Fruit fly (Drosophila melanogaster) whole organism, embryonic: Measurements from ENCODE around the gene CG13679.

Experiments
- Abd-B ChIP-seq: fragments of 200-800 bp; sonication (Bioruptor generic); optimal IDR thresholded peaks from 2 replicates; lab custom pipeline; 2018; ENCODE audit warnings: missing biosample characterization, mild to moderate bottlenecking, missing genetic modification characterization, moderate library complexity
- Antp ChIP-seq: fragments of 200-800 bp; sonication (Bioruptor generic); optimal IDR thresholded peaks from 3 replicates; lab custom pipeline; 2016; ENCODE audit warnings: missing biosample characterization, missing genetic modification characterization
- B-H1 ChIP-seq: fragments of 200-800 bp; sonication (Bioruptor generic); IDR thresholded peaks from 3 replicates; pipeline ENCODE4 v1.3.6; 2022; ENCODE audit warnings: missing biosample characterization, missing genetic modification characterization
- CG10431 ChIP-seq: fragments of 200-800 bp; sonication (Bioruptor generic); optimal IDR thresholded peaks from 3 replicates; lab custom pipeline; 2018; ENCODE audit warnings: missing biosample characterization, mild to moderate bottlenecking, missing genetic modification characterization
- CG11247 ChIP-seq: fragments of 200-800 bp; sonication (Bioruptor generic); IDR thresholded peaks from 2 replicates; pipeline ENCODE4 v1.3.6; 2022; ENCODE audit warnings: missing biosample characterization, missing genetic modification characterization
- CG11456 ChIP-seq: fragments of 200-800 bp; sonication (Bioruptor generic); IDR thresholded peaks from 3 replicates; pipeline ENCODE4 v1.3.6; 2022; ENCODE audit warnings: missing biosample characterization, missing genetic modification characterization
- CG12391 ChIP-seq: fragments of 200-800 bp; sonication (Bioruptor generic); optimal IDR thresholded peaks from 3 replicates; lab custom pipeline; 2018; ENCODE audit warnings: missing biosample characterization, mild to moderate bottlenecking, missing genetic modification characterization, moderate library complexity
- CG13424 ChIP-seq: fragments of 200-800 bp; sonication (Bioruptor generic); optimal IDR thresholded peaks from 2 replicates; lab custom pipeline; 2019; ENCODE audit warnings: missing biosample characterization, mild to moderate bottlenecking, missing genetic modification characterization, moderate library complexity
- CG14014 ChIP-seq: fragments of 200-800 bp; sonication (Bioruptor generic); IDR thresholded peaks from 2 replicates; pipeline ENCODE4 v1.3.6; 2022; ENCODE audit warnings: missing biosample characterization, missing genetic modification characterization
- CG16813 ChIP-seq: fragments of 200-800 bp; sonication (Bioruptor generic); IDR thresholded peaks from 3 replicates; pipeline ENCODE4 v1.3.6; 2022; ENCODE audit warnings: missing biosample characterization, missing genetic modification characterization; ENCODE audit not compliant: partially characterized antibody
- CG17328 ChIP-seq: fragments of 200-800 bp; sonication (Bioruptor generic); IDR thresholded peaks from 2 replicates; pipeline ENCODE4 v1.3.6; 2022; ENCODE audit warnings: missing biosample characterization, missing genetic modification characterization
- CG2116 ChIP-seq: fragments of 200-800 bp; sonication (Bioruptor generic); optimal IDR thresholded peaks from 3 replicates; lab custom pipeline; 2018; ENCODE audit warnings: missing biosample characterization, mild to moderate bottlenecking, missing genetic modification characterization
- CG31441 ChIP-seq: fragments of 200-800 bp; sonication (Bioruptor generic); IDR thresholded peaks from 2 replicates; pipeline ENCODE4 v1.3.6; 2022; ENCODE audit warnings: missing biosample characterization, missing genetic modification characterization
- CG3847 ChIP-seq: fragments of 200-800 bp; sonication (Bioruptor generic); IDR thresholded peaks from 2 replicates; pipeline ENCODE4 v1.3.6; 2022; ENCODE audit warnings: missing biosample characterization, missing genetic modification characterization
- CG42726 ChIP-seq: fragments of 200-800 bp; sonication (Bioruptor generic); IDR thresholded peaks from 2 replicates; pipeline ENCODE4 v1.3.6; 2022; ENCODE audit warnings: missing biosample characterization, missing genetic modification characterization; ENCODE audit not compliant: partially characterized antibody
- CG4424 ChIP-seq: fragments of 200-800 bp; sonication (Bioruptor generic); optimal IDR thresholded peaks from 3 replicates; lab custom pipeline; 2016; ENCODE audit warnings: missing biosample characterization, missing genetic modification characterization
- CG4617 ChIP-seq: fragments of 200-800 bp; sonication (Bioruptor generic); optimal IDR thresholded peaks from 3 replicates; lab custom pipeline; 2016; ENCODE audit warnings: missing biosample characterization, missing genetic modification characterization, borderline replicate concordance
- CG4707 ChIP-seq: fragments of 200-800 bp; sonication (Bioruptor generic); optimal IDR thresholded peaks from 2 replicates; lab custom pipeline; 2018; ENCODE audit warnings: missing biosample characterization, mild to moderate bottlenecking, missing genetic modification characterization, moderate library complexity
- CG6791 ChIP-seq: fragments of 200-800 bp; sonication (Bioruptor generic); IDR thresholded peaks from 3 replicates; pipeline ENCODE4 v1.3.6; 2022; ENCODE audit warnings: missing biosample characterization, missing genetic modification characterization; ENCODE audit not compliant: partially characterized antibody
- CG6813 ChIP-seq: fragments of 200-800 bp; sonication (Bioruptor generic); optimal IDR thresholded peaks from 2 replicates; lab custom pipeline; 2017; ENCODE audit warnings: missing biosample characterization, missing genetic modification characterization, mild to moderate bottlenecking, moderate library complexity, missing genetic modification reagents
- CG9932 ChIP-seq: fragments of 200-800 bp; sonication (Bioruptor generic); IDR thresholded peaks from 2 replicates; pipeline ENCODE4 v1.3.6; 2022; ENCODE audit warnings: missing biosample characterization, missing genetic modification characterization
- CHES-1-like ChIP-seq: fragments of 200-800 bp; sonication (Bioruptor generic); optimal IDR thresholded peaks from 2 replicates; lab custom pipeline; 2016; ENCODE audit warnings: missing biosample characterization, missing genetic modification characterization
- CoRest ChIP-seq: fragments of 200-800 bp; sonication (Bioruptor generic); optimal IDR thresholded peaks from 3 replicates; lab custom pipeline; 2018; ENCODE audit warnings: missing biosample characterization, mild to moderate bottlenecking, missing genetic modification characterization, moderate library complexity
- Dad ChIP-seq: fragments of 200-800 bp; sonication (Bioruptor generic); optimal IDR thresholded peaks from 3 replicates; lab custom pipeline; 2016; ENCODE audit warnings: missing biosample characterization, missing genetic modification characterization
- E2f1 ChIP-seq: fragments of 200-800 bp; sonication (Bioruptor generic); IDR thresholded peaks from 2 replicates; pipeline ENCODE4 v1.3.6; 2022; ENCODE audit warnings: missing biosample characterization, missing genetic modification characterization
- E2f2 ChIP-seq: fragments of 200-800 bp; sonication (Bioruptor generic); IDR thresholded peaks from 2 replicates; pipeline ENCODE4 v1.3.6; 2022; ENCODE audit warnings: missing biosample characterization, missing genetic modification characterization
- Ets65A ChIP-seq: fragments of 200-800 bp; sonication (Bioruptor generic); peaks from one replicate; lab custom pipeline; 2016; ENCODE audit warnings: missing biosample characterization, missing genetic modification characterization
- HmgD ChIP-seq: fragments of 200-800 bp; sonication (Bioruptor generic); optimal IDR thresholded peaks from 3 replicates; lab custom pipeline; 2016; ENCODE audit warnings: missing biosample characterization, missing genetic modification characterization
- HmgZ ChIP-seq: fragments of 200-800 bp; sonication (Bioruptor generic); optimal IDR thresholded peaks from 2 replicates; lab custom pipeline; 2018; ENCODE audit warnings: missing biosample characterization, mild to moderate bottlenecking, missing genetic modification characterization
- Myb ChIP-seq: fragments of 200-800 bp; sonication (Bioruptor generic); optimal IDR thresholded peaks from 2 replicates; lab custom pipeline; 2016; ENCODE audit warnings: missing biosample characterization, missing genetic modification characterization
- NC2α ChIP-seq: fragments of 200-800 bp; sonication (Bioruptor generic); optimal IDR thresholded peaks from 2 replicates; lab custom pipeline; 2016; ENCODE audit warnings: missing biosample characterization, missing genetic modification characterization
- Opbp ChIP-seq: fragments of 200-800 bp; sonication (Bioruptor generic); IDR thresholded peaks from 3 replicates; pipeline ENCODE4 v1.3.6; 2022; ENCODE audit warnings: missing biosample characterization, missing genetic modification characterization; ENCODE audit not compliant: partially characterized antibody
- Stat92E ChIP-seq, 3 experiments: fragments of >200 bp in 2 of 3; fragments of 200-800 bp in 1 of 3; sonication (Bioruptor generic) in 1 of 3; optimal IDR thresholded peaks; 2 replicates each; lab custom pipeline; 2017 to 2019; ENCODE audit warnings: missing biosample characterization in 3 of 3, missing genetic modification characterization in 3 of 3, mild to moderate bottlenecking in 1 of 3, moderate library complexity in 1 of 3
- Xbp1 ChIP-seq: fragments of 200-800 bp; sonication (Bioruptor generic); optimal IDR thresholded peaks from 3 replicates; lab custom pipeline; 2016; ENCODE audit warnings: missing biosample characterization, mild to moderate bottlenecking, missing genetic modification characterization
- amos ChIP-seq: fragments of 200-800 bp; sonication (Bioruptor generic); IDR thresholded peaks from 2 replicates; pipeline ENCODE4 v1.3.6; 2022; ENCODE audit warnings: missing biosample characterization, missing genetic modification characterization; ENCODE audit not compliant: partially characterized antibody
- bowl ChIP-seq: fragments of 200-800 bp; sonication (Bioruptor generic); IDR thresholded peaks from 2 replicates; pipeline ENCODE4 v1.3.6; 2022; ENCODE audit warnings: missing biosample characterization, missing genetic modification characterization
- dm ChIP-seq: fragments of 200-800 bp; sonication (Bioruptor generic); optimal IDR thresholded peaks from 3 replicates; lab custom pipeline; 2016; ENCODE audit warnings: missing biosample characterization, missing genetic modification characterization
- exex ChIP-seq: fragments of 200-800 bp; sonication (Bioruptor generic); optimal IDR thresholded peaks from 4 replicates; lab custom pipeline; 2018; ENCODE audit warnings: missing biosample characterization, mild to moderate bottlenecking, missing genetic modification characterization, moderate library complexity
- gce ChIP-seq: fragments of 200-800 bp; sonication (Bioruptor generic); IDR thresholded peaks from 3 replicates; pipeline ENCODE4 v1.3.6; 2022; ENCODE audit warnings: missing biosample characterization, missing genetic modification characterization
- gcm2 ChIP-seq: fragments of 200-800 bp; sonication (Bioruptor generic); optimal IDR thresholded peaks from 2 replicates; lab custom pipeline; 2016; ENCODE audit warnings: missing biosample characterization, missing genetic modification characterization
- inv ChIP-seq: fragments of 200-800 bp; sonication (Bioruptor generic); IDR thresholded peaks from 2 replicates; pipeline ENCODE4 v1.3.6; 2022; ENCODE audit warnings: missing biosample characterization, missing genetic modification characterization; ENCODE audit not compliant: partially characterized antibody
- jigr1 ChIP-seq: fragments of 200-800 bp; sonication (Bioruptor generic); IDR thresholded peaks from 3 replicates; pipeline ENCODE4 v1.3.6; 2022; ENCODE audit warnings: missing biosample characterization, missing genetic modification characterization
- lov ChIP-seq, 2 experiments: fragments of 200-800 bp in 1 of 2; fragments of >200 bp in 1 of 2; sonication (Bioruptor generic) in 1 of 2; IDR thresholded peaks in 1 of 2; optimal IDR thresholded peaks in 1 of 2; 2 replicates in 1 of 2; 3 replicates in 1 of 2; pipeline versions ENCODE4 v1.3.6 to Lab custom; 2017 to 2022; ENCODE audit warnings: missing biosample characterization in 1 of 2, missing genetic modification characterization in 1 of 2
- nmo ChIP-seq: fragments of 200-800 bp; sonication (Bioruptor generic); optimal IDR thresholded peaks from 2 replicates; lab custom pipeline; 2018; ENCODE audit warnings: missing biosample characterization, mild to moderate bottlenecking, missing genetic modification characterization, moderate library complexity
- phol ChIP-seq: fragments of 200-800 bp; sonication (Bioruptor generic); optimal IDR thresholded peaks from 3 replicates; lab custom pipeline; 2018; ENCODE audit warnings: missing biosample characterization, mild to moderate bottlenecking, missing genetic modification characterization, moderate library complexity
- sr ChIP-seq: fragments of 200-800 bp; sonication (Bioruptor generic); IDR thresholded peaks from 3 replicates; pipeline ENCODE4 v1.3.6; 2022; ENCODE audit warnings: missing biosample characterization, missing genetic modification characterization
- tin ChIP-seq: fragments of 200-800 bp; sonication (Bioruptor generic); optimal IDR thresholded peaks from 3 replicates; lab custom pipeline; 2016; ENCODE audit warnings: missing biosample characterization, missing genetic modification characterization
- unc-4 ChIP-seq: fragments of 200-800 bp; sonication (Bioruptor generic); IDR thresholded peaks from 2 replicates; pipeline ENCODE4 v1.3.6; 2022; ENCODE audit warnings: missing biosample characterization, missing genetic modification characterization; ENCODE audit not compliant: partially characterized antibody
- vfl ChIP-seq: fragments of 200-800 bp; sonication (Bioruptor generic); optimal IDR thresholded peaks from 2 replicates; lab custom pipeline; 2016; ENCODE audit warnings: missing biosample characterization, missing genetic modification characterization
- zfh2 ChIP-seq: fragments of 200-800 bp; sonication (Bioruptor generic); optimal IDR thresholded peaks from 2 replicates; lab custom pipeline; 2016; ENCODE audit warnings: missing biosample characterization, missing genetic modification characterization

Gene CG13679

DNA sequence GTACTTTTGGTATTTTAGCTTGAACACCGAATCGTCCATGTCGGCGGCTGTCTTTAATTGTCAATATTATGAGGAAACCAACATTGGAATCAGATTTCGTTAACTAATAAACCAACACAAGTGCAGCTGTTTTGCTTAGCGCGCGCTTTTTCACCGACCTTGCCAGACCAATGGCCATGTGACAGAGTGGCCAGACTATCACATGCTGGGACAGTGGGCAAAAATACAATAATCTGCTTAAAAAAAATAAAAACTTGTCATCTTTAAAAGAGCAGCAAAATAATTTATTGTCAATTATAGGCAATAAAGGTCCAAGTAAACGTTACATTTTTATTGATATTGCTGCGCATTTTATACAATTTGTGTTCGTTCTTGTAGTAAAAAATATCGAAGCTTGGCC is 26.8 kb upstream of the CG13679 start, which contains the start of gene RecQ4 (continued):
- TF ChIP-seq inv (GFP tag; lab: Robert Waterston, UW) (peak; percentile 29; the same call in 1 of the 2 replicates), exex (tag; lab: Kevin White, UChicago) (no peak), CG17328 (GFP tag; lab: Robert Waterston, UW) (no peak), Ets65A (GFP tag; lab: Kevin White, UChicago) (no peak), E2f1 (GFP tag; lab: Robert Waterston, UW) (peak; percentile 90), CG14014 (GFP tag; lab: Robert Waterston, UW) (0 out of 2 replicates have a peak, but pooled peaks have one; percentile 19), CG4424 (no peak), vfl (GFP tag; lab: Kevin White, UChicago) (peak; percentile 48), CG6791 (GFP tag; lab: Robert Waterston, UW) (peak; percentile 37; the same call in 1 of the 3 replicates), nmo (peak; percentile 42), CG3847 (peak; percentile 87), CG10431 (GFP tag; lab: Kevin White, UChicago) (no peak), CG16813 (GFP tag; lab: Robert Waterston, UW) (peak; percentile 58), CG4707 (GFP tag; lab: Kevin White, UChicago) (peak; percentile 100), gcm2 (GFP tag; lab: Kevin White, UChicago) (no peak), zfh2 (peak; percentile 10), CG13424 (tag; lab: Kevin White, UChicago) (no peak), CG4617 (GFP tag; lab: Kevin White, UChicago) (peak; percentile 8), HmgD (GFP tag; lab: Kevin White, UChicago) (peak; percentile 48), E2f2 (GFP tag; lab: Robert Waterston, UW) (peak; percentile 97), gce (GFP tag; lab: Robert Waterston, UW) (no peak), Opbp (GFP tag; lab: Robert Waterston, UW) (peak; percentile 53; the same call in 1 of the 3 replicates), Myb (GFP tag; lab: Kevin White, UChicago) (peak; percentile 46), lov (optimal IDR thresholded peaks at IDR 0.05; lab: Kevin White, UChicago) (no peak), lov (GFP tag; IDR thresholded peaks at IDR 0.05; lab: Robert Waterston, UW) (no peak), jigr1 (GFP tag; lab: Robert Waterston, UW) (no peak), CG12391 (tag; lab: Kevin White, UChicago) (no peak), Abd-B (GFP tag; lab: Kevin White, UChicago) (no peak), Dad (GFP tag; lab: Kevin White, UChicago) (peak; percentile 16), CG2116 (GFP tag; lab: Kevin White, UChicago) (peak; percentile 40), sr (no peak), NC2α (GFP tag; lab: Kevin White, UChicago) (no peak), CG11247 (GFP tag; lab: Robert Waterston, UW) (no peak), CG31441 (GFP tag; lab: Robert Waterston, UW) (no peak), unc-4 (GFP tag; lab: Robert Waterston, UW) (0 out of 2 replicates have a peak, but pooled peaks have one; percentile 29), phol (tag; lab: Kevin White, UChicago) (peak; percentile 22), CG6813 (no peak), Antp (no peak), Xbp1 (GFP tag; lab: Kevin White, UChicago) (no peak), CHES-1-like (no peak), CG11456 (GFP tag; lab: Robert Waterston, UW) (no peak), Stat92E (GFP tag; optimal IDR thresholded peaks at IDR 0.05; lab: Kevin White, UChicago) (peak in 1 of 3 experiments; percentile 1), HmgZ (tag; lab: Kevin White, UChicago) (peak; percentile 40), amos (GFP tag; lab: Robert Waterston, UW) (peak; percentile 54), dm (GFP tag; lab: Kevin White, UChicago) (no peak), tin (GFP tag; lab: Kevin White, UChicago) (peak; percentile 25), CG42726 (peak; percentile 52; the same call in 1 of the 2 replicates), CG9932 (GFP tag; lab: Robert Waterston, UW) (0 out of 2 replicates have a peak, but pooled peaks have one; percentile 24), B-H1 (GFP tag; lab: Robert Waterston, UW) (no peak), CoRest (tag; lab: Kevin White, UChicago) (peak; percentile 35), bowl (GFP tag; lab: Robert Waterston, UW) (no peak)
